Worm (Caenorhabditis elegans) whole organism, mixed stage, embryonic: Measurements from ENCODE around the gene lmtr-5.

Experiments used
- elt-3 ChIP-seq: fragments of 150-350 bp; optimal IDR thresholded peaks from 2 replicates; lab custom pipeline; 2014; ENCODE audit warnings: missing biosample characterization, missing genetic modification characterization
- lsy-2 ChIP-seq: fragments of 150-350 bp; optimal IDR thresholded peaks from 2 replicates; lab custom pipeline; 2014; ENCODE audit warnings: missing biosample characterization, missing genetic modification characterization
- unc-39 ChIP-seq: fragments of 150-350 bp; optimal IDR thresholded peaks from 2 replicates; lab custom pipeline; 2014; ENCODE audit warnings: missing biosample characterization, missing genetic modification characterization

DNA sequence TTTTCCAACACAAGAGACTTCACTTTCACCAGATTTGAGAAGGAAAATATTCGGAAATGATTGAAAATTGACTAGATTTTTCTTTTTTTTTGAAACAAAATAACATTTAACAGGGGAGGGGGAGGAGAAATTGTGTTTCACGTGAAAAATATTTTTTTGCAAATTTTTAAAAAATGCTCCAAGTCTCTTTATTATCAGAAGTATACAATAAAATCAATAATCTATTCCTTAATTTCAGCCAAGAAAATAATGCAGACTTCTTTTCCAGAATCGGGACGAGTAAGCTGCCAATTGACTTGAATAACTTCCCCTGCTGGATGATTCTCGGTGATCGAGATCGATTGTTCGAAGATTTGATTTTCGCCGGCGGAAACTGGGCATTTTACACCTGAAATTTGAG lies 14.8 kb downstream of the lmtr-5 start, which contains the start of gene R148.7:
- TF ChIP-seq lsy-2 (tag; lab: Kevin White, UChicago) (no peak), unc-39 (tag; lab: Kevin White, UChicago) (no peak), elt-3 (tag; lab: Kevin White, UChicago) (no peak)
